Fruit fly (Drosophila melanogaster) whole organism, embryonic: ENCODE measurements around the gene CG4456.

Experiments used
- Atf6 ChIP-seq: fragments of 200-800 bp; sonication (Bioruptor generic); IDR thresholded peaks from 2 replicates; pipeline ENCODE4 v1.3.6; 2022; ENCODE audit warnings: missing biosample characterization, missing genetic modification characterization
- Bdp1 ChIP-seq: fragments of 200-800 bp; sonication (Bioruptor generic); optimal IDR thresholded peaks from 3 replicates; lab custom pipeline; 2016; ENCODE audit warnings: missing biosample characterization, missing genetic modification characterization
- CG10274 ChIP-seq: fragments of 200-800 bp; sonication (Bioruptor generic); optimal IDR thresholded peaks from 3 replicates; lab custom pipeline; 2017; ENCODE audit warnings: missing biosample characterization, mild to moderate bottlenecking, missing genetic modification characterization
- CG10366 ChIP-seq: fragments of 200-800 bp; sonication (Bioruptor generic); IDR thresholded peaks from 2 replicates; pipeline ENCODE4 v1.3.6; 2022; ENCODE audit warnings: missing biosample characterization, missing genetic modification characterization
- CG10462 ChIP-seq: fragments of 200-800 bp; sonication (Bioruptor generic); optimal IDR thresholded peaks from 2 replicates; lab custom pipeline; 2016; ENCODE audit warnings: missing biosample characterization, missing genetic modification characterization
- CG10959 ChIP-seq: fragments of 200-800 bp; sonication (Bioruptor generic); IDR thresholded peaks from 2 replicates; pipeline ENCODE4 v1.3.6; 2022; ENCODE audit warnings: missing biosample characterization, missing genetic modification characterization
- CG11247 ChIP-seq: fragments of 200-800 bp; sonication (Bioruptor generic); IDR thresholded peaks from 2 replicates; pipeline ENCODE4 v1.3.6; 2022; ENCODE audit warnings: missing biosample characterization, missing genetic modification characterization
- CG11504 ChIP-seq: fragments of 200-800 bp; sonication (Bioruptor generic); optimal IDR thresholded peaks from 3 replicates; lab custom pipeline; 2019; ENCODE audit warnings: missing biosample characterization, mild to moderate bottlenecking, missing genetic modification characterization, moderate library complexity
- CG12942 ChIP-seq: fragments of 200-800 bp; sonication (Bioruptor generic); optimal IDR thresholded peaks from 3 replicates; lab custom pipeline; 2016; ENCODE audit warnings: missing biosample characterization, missing genetic modification characterization
- CG13287 ChIP-seq: fragments of 200-800 bp; sonication (Bioruptor generic); IDR thresholded peaks from 2 replicates; pipeline ENCODE4 v1.3.6; 2022; ENCODE audit warnings: missing biosample characterization, missing genetic modification characterization; ENCODE audit not compliant: partially characterized antibody
- CG17361 ChIP-seq: fragments of 200-800 bp; sonication (Bioruptor generic); IDR thresholded peaks from 3 replicates; pipeline ENCODE4 v1.3.6; 2022; ENCODE audit warnings: missing biosample characterization, missing genetic modification characterization
- CG17912 ChIP-seq: fragments of 200-800 bp; sonication (Bioruptor generic); optimal IDR thresholded peaks from 2 replicates; lab custom pipeline; 2018; ENCODE audit warnings: missing biosample characterization, mild to moderate bottlenecking, missing genetic modification characterization
- CG2116 ChIP-seq: fragments of 200-800 bp; sonication (Bioruptor generic); optimal IDR thresholded peaks from 3 replicates; lab custom pipeline; 2018; ENCODE audit warnings: missing biosample characterization, mild to moderate bottlenecking, missing genetic modification characterization
- CG2199 ChIP-seq: fragments of 200-800 bp; sonication (Bioruptor generic); IDR thresholded peaks from 3 replicates; pipeline ENCODE4 v1.3.6; 2022; ENCODE audit warnings: missing biosample characterization, missing genetic modification characterization
- CG31441 ChIP-seq: fragments of 200-800 bp; sonication (Bioruptor generic); IDR thresholded peaks from 2 replicates; pipeline ENCODE4 v1.3.6; 2022; ENCODE audit warnings: missing biosample characterization, missing genetic modification characterization
- CG4328 ChIP-seq: fragments of 200-800 bp; sonication (Bioruptor generic); optimal IDR thresholded peaks from 3 replicates; lab custom pipeline; 2017; ENCODE audit warnings: missing biosample characterization, missing genetic modification reagents, missing genetic modification characterization
- CG6791 ChIP-seq: fragments of 200-800 bp; sonication (Bioruptor generic); IDR thresholded peaks from 3 replicates; pipeline ENCODE4 v1.3.6; 2022; ENCODE audit warnings: missing biosample characterization, missing genetic modification characterization; ENCODE audit not compliant: partially characterized antibody
- CG7357 ChIP-seq: fragments of 200-800 bp; sonication (Bioruptor generic); IDR thresholded peaks from 3 replicates; pipeline ENCODE4 v1.3.6; 2022; ENCODE audit warnings: missing biosample characterization, missing genetic modification characterization
- CG8281 ChIP-seq: fragments of 200-800 bp; sonication (Bioruptor generic); optimal IDR thresholded peaks from 2 replicates; lab custom pipeline; 2018; ENCODE audit warnings: missing biosample characterization, mild to moderate bottlenecking, missing genetic modification characterization, moderate library complexity
- CG9727 ChIP-seq: fragments of 200-800 bp; sonication (Bioruptor generic); optimal IDR thresholded peaks from 3 replicates; lab custom pipeline; 2017; ENCODE audit warnings: missing biosample characterization, mild to moderate bottlenecking, missing genetic modification characterization
- CG9797 ChIP-seq: fragments of 200-800 bp; sonication (Bioruptor generic); optimal IDR thresholded peaks from 3 replicates; lab custom pipeline; 2018; ENCODE audit warnings: missing biosample characterization, mild to moderate bottlenecking, missing genetic modification characterization
- CTCF ChIP-seq: fragments of 200-800 bp; sonication (Bioruptor generic); optimal IDR thresholded peaks from 2 replicates; lab custom pipeline; 2017; ENCODE audit warnings: missing biosample characterization, mild to moderate bottlenecking, missing genetic modification characterization, moderate library complexity
- D19A ChIP-seq: fragments of 200-800 bp; optimal IDR thresholded peaks from 3 replicates; lab custom pipeline; 2019; ENCODE audit warnings: missing biosample characterization, mild to moderate bottlenecking, missing genetic modification characterization, moderate library complexity
- E2f2 ChIP-seq: fragments of 200-800 bp; sonication (Bioruptor generic); IDR thresholded peaks from 2 replicates; pipeline ENCODE4 v1.3.6; 2022; ENCODE audit warnings: missing biosample characterization, missing genetic modification characterization
- Fer1 ChIP-seq: fragments of 200-800 bp; sonication (Bioruptor generic); optimal IDR thresholded peaks from 2 replicates; lab custom pipeline; 2017; ENCODE audit warnings: missing biosample characterization, mild to moderate bottlenecking, missing genetic modification characterization
- Gsc ChIP-seq: fragments of 200-800 bp; sonication (Bioruptor generic); IDR thresholded peaks from 2 replicates; pipeline ENCODE4 v1.3.6; 2022; ENCODE audit warnings: missing biosample characterization, missing genetic modification characterization
- HLH4C ChIP-seq: fragments of 200-800 bp; sonication (Bioruptor generic); IDR thresholded peaks from 3 replicates; pipeline ENCODE4 v1.3.6; 2022; ENCODE audit warnings: missing biosample characterization, missing genetic modification characterization; ENCODE audit not compliant: partially characterized antibody
- Lim3 ChIP-seq: fragments of 200-800 bp; sonication (Bioruptor generic); IDR thresholded peaks from 2 replicates; pipeline ENCODE4 v1.3.6; 2022; ENCODE audit warnings: missing biosample characterization, missing genetic modification characterization
- Sox100B ChIP-seq: fragments of 200-800 bp; sonication (Bioruptor generic); optimal IDR thresholded peaks from 3 replicates; lab custom pipeline; 2018; ENCODE audit warnings: missing biosample characterization, mild to moderate bottlenecking, missing genetic modification characterization
- Trl ChIP-seq, 3 experiments: fragments of >200 bp in 2 of 3; fragments of 200-800 bp in 1 of 3; sonication (Bioruptor generic) in 1 of 3; optimal IDR thresholded peaks; 2 replicates in 1 of 3; 3 replicates in 2 of 3; lab custom pipeline; 2016 to 2017; ENCODE audit warnings: missing biosample characterization in 1 of 3, missing genetic modification characterization in 1 of 3
- chn ChIP-seq: fragments of 200-800 bp; sonication (Bioruptor generic); optimal IDR thresholded peaks from 2 replicates; lab custom pipeline; 2016; ENCODE audit warnings: missing biosample characterization, missing genetic modification characterization
- crc ChIP-seq: fragments of 200-800 bp; sonication (Bioruptor generic); optimal IDR thresholded peaks from 2 replicates; lab custom pipeline; 2016; ENCODE audit warnings: missing biosample characterization, missing genetic modification characterization
- fd3F ChIP-seq: fragments of 200-800 bp; sonication (Bioruptor generic); optimal IDR thresholded peaks from 2 replicates; lab custom pipeline; 2018; ENCODE audit warnings: missing biosample characterization, mild to moderate bottlenecking, missing genetic modification characterization, moderate library complexity
- gsb-n ChIP-seq: fragments of 200-800 bp; sonication (Bioruptor generic); optimal IDR thresholded peaks from 3 replicates; lab custom pipeline; 2018; ENCODE audit warnings: missing biosample characterization, mild to moderate bottlenecking, missing genetic modification characterization
- her ChIP-seq: fragments of 200-800 bp; sonication (Bioruptor generic); optimal IDR thresholded peaks from 2 replicates; lab custom pipeline; 2016; ENCODE audit warnings: missing biosample characterization, missing genetic modification characterization
- hkb ChIP-seq, 2 experiments: fragments of 200-800 bp in 1 of 2; fragments of >200 bp in 1 of 2; sonication (Bioruptor generic) in 1 of 2; IDR thresholded peaks in 1 of 2; optimal IDR thresholded peaks in 1 of 2; 2 replicates each; pipeline versions ENCODE4 v1.3.6 to Lab custom; 2017 to 2022; ENCODE audit warnings: missing biosample characterization in 1 of 2, missing genetic modification characterization in 1 of 2
- lov ChIP-seq, 2 experiments: fragments of 200-800 bp in 1 of 2; fragments of >200 bp in 1 of 2; sonication (Bioruptor generic) in 1 of 2; IDR thresholded peaks in 1 of 2; optimal IDR thresholded peaks in 1 of 2; 2 replicates in 1 of 2; 3 replicates in 1 of 2; pipeline versions ENCODE4 v1.3.6 to Lab custom; 2017 to 2022; ENCODE audit warnings: missing biosample characterization in 1 of 2, missing genetic modification characterization in 1 of 2
- maf-S ChIP-seq: fragments of 200-800 bp; sonication (Bioruptor generic); optimal IDR thresholded peaks from 2 replicates; lab custom pipeline; 2016; ENCODE audit warnings: missing biosample characterization, missing genetic modification characterization
- mld ChIP-seq: fragments of 200-800 bp; sonication (Bioruptor generic); IDR thresholded peaks from 3 replicates; pipeline ENCODE4 v1.3.6; 2022; ENCODE audit warnings: missing biosample characterization, missing genetic modification characterization; ENCODE audit not compliant: partially characterized antibody
- nerfin-1 ChIP-seq: fragments of 200-800 bp; sonication (Bioruptor generic); optimal IDR thresholded peaks from 3 replicates; lab custom pipeline; 2019; ENCODE audit warnings: missing biosample characterization, mild to moderate bottlenecking, missing genetic modification characterization, moderate library complexity
- nmo ChIP-seq: fragments of 200-800 bp; sonication (Bioruptor generic); optimal IDR thresholded peaks from 2 replicates; lab custom pipeline; 2018; ENCODE audit warnings: missing biosample characterization, mild to moderate bottlenecking, missing genetic modification characterization, moderate library complexity
- pfk ChIP-seq: fragments of 200-800 bp; sonication (Bioruptor generic); optimal IDR thresholded peaks from 2 replicates; lab custom pipeline; 2018; ENCODE audit warnings: missing biosample characterization, mild to moderate bottlenecking, missing genetic modification characterization, moderate library complexity
- pho ChIP-seq: fragments of 200-800 bp; sonication (Bioruptor generic); optimal IDR thresholded peaks from 2 replicates; lab custom pipeline; 2016; ENCODE audit warnings: missing biosample characterization, missing genetic modification characterization
- prd ChIP-seq, 3 experiments: fragments of >200 bp in 2 of 3; fragments of 200-800 bp in 1 of 3; sonication (Bioruptor generic) in 1 of 3; optimal IDR thresholded peaks in 2 of 3; IDR thresholded peaks in 1 of 3; 2 replicates in 2 of 3; 3 replicates in 1 of 3; pipeline versions ENCODE4 v1.3.6 to Lab custom; 2017 to 2022; ENCODE audit warnings: missing biosample characterization in 1 of 3, missing genetic modification characterization in 1 of 3
- run ChIP-seq: fragments of 200-800 bp; sonication (Bioruptor generic); optimal IDR thresholded peaks from 3 replicates; lab custom pipeline; 2018; ENCODE audit warnings: missing biosample characterization, mild to moderate bottlenecking, missing genetic modification characterization
- sqz ChIP-seq: fragments of 200-800 bp; sonication (Bioruptor generic); optimal IDR thresholded peaks from 3 replicates; lab custom pipeline; 2018; ENCODE audit warnings: missing biosample characterization, mild to moderate bottlenecking, missing genetic modification characterization
- sr ChIP-seq: fragments of 200-800 bp; sonication (Bioruptor generic); IDR thresholded peaks from 3 replicates; pipeline ENCODE4 v1.3.6; 2022; ENCODE audit warnings: missing biosample characterization, missing genetic modification characterization
- tin ChIP-seq: fragments of 200-800 bp; sonication (Bioruptor generic); optimal IDR thresholded peaks from 3 replicates; lab custom pipeline; 2016; ENCODE audit warnings: missing biosample characterization, missing genetic modification characterization
- zfh2 ChIP-seq: fragments of 200-800 bp; sonication (Bioruptor generic); optimal IDR thresholded peaks from 2 replicates; lab custom pipeline; 2016; ENCODE audit warnings: missing biosample characterization, missing genetic modification characterization

Gene CG4456

DNA sequence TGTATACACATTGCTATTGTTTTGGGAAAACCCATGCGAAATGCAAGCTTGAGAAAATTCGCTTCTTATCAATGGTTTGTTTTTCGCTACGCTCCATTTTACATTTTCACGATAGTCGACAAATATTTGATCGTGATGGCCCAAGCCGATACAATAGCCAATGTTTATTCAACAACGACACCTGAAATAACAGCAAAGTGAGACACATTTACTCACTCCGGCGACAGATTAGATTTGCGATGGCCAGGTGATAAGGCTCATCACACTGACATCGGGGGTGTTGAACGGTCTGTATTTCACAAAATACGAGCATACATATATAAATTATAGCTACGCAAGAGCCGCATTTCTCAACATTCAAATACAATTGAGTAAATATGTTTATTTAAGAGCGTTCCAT, 24.6 kb downstream of the CG4456 start (continued):
- TF ChIP-seq run (tag; lab: Kevin White, UChicago) (no peak), fd3F (peak; percentile 50), Lim3 (GFP tag; lab: Robert Waterston, UW) (no peak), CG4328 (peak; percentile 70), CG8281 (tag; lab: Kevin White, UChicago) (peak; percentile 32), CG2199 (GFP tag; lab: Robert Waterston, UW) (peak; percentile 47; the same call in 1 of the 3 replicates), mld (no peak), E2f2 (GFP tag; lab: Robert Waterston, UW) (0 out of 2 replicates have a peak, but pooled peaks have one; percentile 5), Trl (optimal IDR thresholded peaks at IDR 0.05; lab: Kevin White, UChicago) (no peak), Trl (GFP tag; optimal IDR thresholded peaks at IDR 0.05; lab: Kevin White, UChicago) (peak; percentile 70), Fer1 (GFP tag; lab: Kevin White, UChicago) (peak; percentile 93), nmo (GFP tag; lab: Kevin White, UChicago) (no peak), zfh2 (GFP tag; lab: Kevin White, UChicago) (peak; percentile 16), CG11247 (no peak), CTCF (GFP tag; lab: Kevin White, UChicago) (peak; percentile 36), crc (GFP tag; lab: Kevin White, UChicago) (peak; percentile 76), CG17361 (no peak), CG13287 (GFP tag; lab: Robert Waterston, UW) (no peak), CG2116 (GFP tag; lab: Kevin White, UChicago) (peak; percentile 11), CG9797 (GFP tag; lab: Kevin White, UChicago) (peak; percentile 1), prd (optimal IDR thresholded peaks at IDR 0.05; lab: Kevin White, UChicago) (no peak), prd (GFP tag; IDR thresholded peaks at IDR 0.05; lab: Robert Waterston, UW) (no peak), CG10959 (GFP tag; lab: Robert Waterston, UW) (peak; percentile 32; the same call in 1 of the 2 replicates), nerfin-1 (peak; percentile 56), gsb-n (tag; lab: Kevin White, UChicago) (peak; percentile 38), tin (GFP tag; lab: Kevin White, UChicago) (peak; percentile 24), CG9727 (GFP tag; lab: Kevin White, UChicago) (peak; percentile 69), HLH4C (GFP tag; lab: Robert Waterston, UW) (no peak), CG10366 (GFP tag; lab: Robert Waterston, UW) (no peak), CG31441 (peak; percentile 35; the same call in 1 of the 2 replicates), maf-S (GFP tag; lab: Kevin White, UChicago) (peak; percentile 24), sqz (peak; percentile 66), CG10274 (GFP tag; lab: Kevin White, UChicago) (peak; percentile 68), CG11504 (tag; lab: Kevin White, UChicago) (peak; percentile 43), CG7357 (GFP tag; lab: Robert Waterston, UW) (no peak), sr (0 out of 3 replicates have a peak, but pooled peaks have one; percentile 47), pho (GFP tag; lab: Kevin White, UChicago) (peak; percentile 43), CG17912 (GFP tag; lab: Kevin White, UChicago) (peak; percentile 4), CG6791 (GFP tag; lab: Robert Waterston, UW) (no peak), CG10462 (no peak), pfk (GFP tag; lab: Kevin White, UChicago) (peak; percentile 69), D19A (peak; percentile 19), Bdp1 (peak; percentile 18), Sox100B (peak; percentile 73), Atf6 (GFP tag; lab: Robert Waterston, UW) (peak; percentile 77), her (GFP tag; lab: Kevin White, UChicago) (peak; percentile 71), hkb (optimal IDR thresholded peaks at IDR 0.05; lab: Kevin White, UChicago) (no peak), hkb (GFP tag; IDR thresholded peaks at IDR 0.05; lab: Robert Waterston, UW) (peak; percentile 67; the same call in 1 of the 2 replicates), Gsc (GFP tag; lab: Robert Waterston, UW) (no peak), chn (no peak), CG12942 (GFP tag; lab: Kevin White, UChicago) (peak; percentile 16), lov (optimal IDR thresholded peaks at IDR 0.05; lab: Kevin White, UChicago) (no peak), lov (GFP tag; IDR thresholded peaks at IDR 0.05; lab: Robert Waterston, UW) (peak; percentile 62; the same call in 1 of the 3 replicates)
